Fruit fly (Drosophila melanogaster) whole organism, embryonic: ENCODE results near the gene CG7530.

Experiments used
- Atf-2 ChIP-seq: fragments of 200-800 bp; sonication (Bioruptor generic); optimal IDR thresholded peaks from 2 replicates; lab custom pipeline; 2016; ENCODE audit warnings: missing biosample characterization, missing genetic modification characterization
- CG10274 ChIP-seq: fragments of 200-800 bp; sonication (Bioruptor generic); optimal IDR thresholded peaks from 3 replicates; lab custom pipeline; 2017; ENCODE audit warnings: missing biosample characterization, mild to moderate bottlenecking, missing genetic modification characterization
- CG11560 ChIP-seq: fragments of 200-800 bp; sonication (Bioruptor generic); IDR thresholded peaks from 3 replicates; pipeline ENCODE4 v1.3.6; 2022; ENCODE audit warnings: missing biosample characterization, missing genetic modification characterization
- CG12219 ChIP-seq: fragments of 200-800 bp; sonication (Bioruptor generic); optimal IDR thresholded peaks from 3 replicates; lab custom pipeline; 2018; ENCODE audit warnings: missing biosample characterization, mild to moderate bottlenecking, missing genetic modification characterization
- CG12299 ChIP-seq: fragments of 200-800 bp; sonication (Bioruptor generic); optimal IDR thresholded peaks from 2 replicates; lab custom pipeline; 2018; ENCODE audit warnings: missing biosample characterization, mild to moderate bottlenecking, missing genetic modification characterization
- CG12744 ChIP-seq: fragments of 200-800 bp; sonication (Bioruptor generic); optimal IDR thresholded peaks from 2 replicates; lab custom pipeline; 2016; ENCODE audit warnings: missing biosample characterization, missing genetic modification characterization
- CG16813 ChIP-seq: fragments of 200-800 bp; sonication (Bioruptor generic); IDR thresholded peaks from 3 replicates; pipeline ENCODE4 v1.3.6; 2022; ENCODE audit warnings: missing biosample characterization, missing genetic modification characterization; ENCODE audit not compliant: partially characterized antibody
- CG17359 ChIP-seq: fragments of 200-800 bp; sonication (Bioruptor generic); optimal IDR thresholded peaks from 3 replicates; lab custom pipeline; 2018; ENCODE audit warnings: missing biosample characterization, mild to moderate bottlenecking, missing genetic modification characterization, moderate library complexity
- CG17385 ChIP-seq: fragments of 200-800 bp; sonication (Bioruptor generic); optimal IDR thresholded peaks from 3 replicates; lab custom pipeline; 2018; ENCODE audit warnings: missing biosample characterization, mild to moderate bottlenecking, missing genetic modification characterization
- CG17829 ChIP-seq: fragments of 200-800 bp; optimal IDR thresholded peaks from 2 replicates; lab custom pipeline; 2019; ENCODE audit warnings: missing biosample characterization, mild to moderate bottlenecking, missing genetic modification characterization, moderate library complexity
- CG18599 ChIP-seq: fragments of 200-800 bp; sonication (Bioruptor generic); optimal IDR thresholded peaks from 3 replicates; lab custom pipeline; 2017; ENCODE audit warnings: missing biosample characterization, missing genetic modification characterization, mild to moderate bottlenecking, moderate library complexity, missing genetic modification reagents
- CG3065 ChIP-seq: fragments of 200-800 bp; sonication (Bioruptor generic); optimal IDR thresholded peaks from 2 replicates; lab custom pipeline; 2016; ENCODE audit warnings: missing biosample characterization, missing genetic modification characterization
- CG31224 ChIP-seq: fragments of 200-800 bp; sonication (Bioruptor generic); IDR thresholded peaks from 2 replicates; pipeline ENCODE4 v1.3.6; 2022; ENCODE audit warnings: missing biosample characterization, missing genetic modification characterization
- CG32532 ChIP-seq: fragments of 200-800 bp; sonication (Bioruptor generic); IDR thresholded peaks from 2 replicates; pipeline ENCODE4 v1.3.6; 2022; ENCODE audit warnings: missing biosample characterization, missing genetic modification characterization
- CG3407 ChIP-seq: fragments of 200-800 bp; sonication (Bioruptor generic); optimal IDR thresholded peaks from 2 replicates; lab custom pipeline; 2018; ENCODE audit warnings: missing biosample characterization, mild to moderate bottlenecking, missing genetic modification characterization
- CG34224 ChIP-seq: fragments of 200-800 bp; sonication (Bioruptor generic); IDR thresholded peaks from 3 replicates; pipeline ENCODE4 v1.3.6; 2022; ENCODE audit warnings: missing biosample characterization, missing genetic modification characterization; ENCODE audit not compliant: partially characterized antibody
- CG3726 ChIP-seq: fragments of 200-800 bp; sonication (Bioruptor generic); IDR thresholded peaks from 3 replicates; pipeline ENCODE4, ENCODE4 v1.3.6; 2022; ENCODE audit warnings: missing biosample characterization, missing genetic modification characterization
- CG3995 ChIP-seq: fragments of 200-800 bp; sonication (Bioruptor generic); optimal IDR thresholded peaks from 3 replicates; lab custom pipeline; 2016; ENCODE audit warnings: missing biosample characterization, missing genetic modification characterization
- CG9727 ChIP-seq: fragments of 200-800 bp; sonication (Bioruptor generic); optimal IDR thresholded peaks from 3 replicates; lab custom pipeline; 2017; ENCODE audit warnings: missing biosample characterization, mild to moderate bottlenecking, missing genetic modification characterization
- Dip2 ChIP-seq: fragments of 200-800 bp; sonication (Bioruptor generic); IDR thresholded peaks from 2 replicates; pipeline ENCODE4 v1.3.6; 2022; ENCODE audit warnings: missing biosample characterization, missing genetic modification characterization
- Dip3 ChIP-seq: fragments of 200-800 bp; sonication (Bioruptor generic); optimal IDR thresholded peaks from 3 replicates; lab custom pipeline; 2016; ENCODE audit warnings: missing biosample characterization, missing genetic modification characterization
- Dll ChIP-seq: fragments of 200-800 bp; sonication (Bioruptor generic); IDR thresholded peaks from 4 replicates; pipeline ENCODE4 v1.3.6; 2022; ENCODE audit warnings: missing biosample characterization, missing genetic modification characterization; ENCODE audit not compliant: partially characterized antibody
- Doc3 ChIP-seq: fragments of 200-800 bp; sonication (Bioruptor generic); IDR thresholded peaks from 3 replicates; pipeline ENCODE4 v1.3.6; 2022; ENCODE audit warnings: missing biosample characterization, missing genetic modification characterization; ENCODE audit not compliant: partially characterized antibody
- Dp ChIP-seq: fragments of 200-800 bp; sonication (Bioruptor generic); optimal IDR thresholded peaks from 2 replicates; lab custom pipeline; 2018; ENCODE audit warnings: missing biosample characterization, mild to moderate bottlenecking, missing genetic modification characterization, moderate library complexity
- Drgx ChIP-seq: fragments of 200-800 bp; sonication (Bioruptor generic); IDR thresholded peaks from 2 replicates; pipeline ENCODE4 v1.3.6; 2022; ENCODE audit warnings: missing biosample characterization, missing genetic modification characterization
- Fer2 ChIP-seq: fragments of 200-800 bp; sonication (Bioruptor generic); optimal IDR thresholded peaks from 2 replicates; lab custom pipeline; 2018; ENCODE audit warnings: missing biosample characterization, mild to moderate bottlenecking, missing genetic modification characterization, moderate library complexity
- Gug ChIP-seq: fragments of 200-800 bp; sonication (Bioruptor generic); IDR thresholded peaks from 4 replicates; pipeline ENCODE4 v1.3.6; 2022; ENCODE audit warnings: missing biosample characterization, missing genetic modification characterization
- HmgD ChIP-seq: fragments of 200-800 bp; sonication (Bioruptor generic); optimal IDR thresholded peaks from 3 replicates; lab custom pipeline; 2016; ENCODE audit warnings: missing biosample characterization, missing genetic modification characterization
- Hmx ChIP-seq: fragments of 200-800 bp; sonication (Bioruptor generic); optimal IDR thresholded peaks from 2 replicates; lab custom pipeline; 2016; ENCODE audit warnings: missing biosample characterization, missing genetic modification characterization
- Med ChIP-seq: fragments of 200-800 bp; sonication (Bioruptor generic); peaks from one replicate; lab custom pipeline; 2016; ENCODE audit warnings: missing biosample characterization, missing genetic modification characterization, mild to moderate bottlenecking, inconsistent platforms, moderate library complexity
- Mrtf ChIP-seq: fragments of 200-800 bp; sonication (Bioruptor generic); IDR thresholded peaks from 3 replicates; pipeline ENCODE4 v1.3.6; 2022; ENCODE audit warnings: missing biosample characterization, missing genetic modification characterization
- Vsx1 ChIP-seq: fragments of 200-800 bp; sonication (Bioruptor generic); optimal IDR thresholded peaks from 2 replicates; lab custom pipeline; 2017; ENCODE audit warnings: missing biosample characterization, mild to moderate bottlenecking, missing genetic modification characterization, missing genetic modification reagents
- cas ChIP-seq: fragments of 200-800 bp; sonication (Bioruptor generic); IDR thresholded peaks from 2 replicates; pipeline ENCODE4 v1.3.6; 2022; ENCODE audit warnings: missing biosample characterization, missing genetic modification characterization
- danr ChIP-seq: fragments of 200-800 bp; sonication (Bioruptor generic); IDR thresholded peaks from 2 replicates; pipeline ENCODE4 v1.3.6; 2022; ENCODE audit warnings: missing biosample characterization, missing genetic modification characterization
- dimm ChIP-seq: fragments of 200-800 bp; sonication (Bioruptor generic); IDR thresholded peaks from 2 replicates; pipeline ENCODE4 v1.3.6; 2022; ENCODE audit warnings: missing biosample characterization, missing genetic modification characterization
- eve ChIP-seq, 2 experiments: fragments of >200 bp; optimal IDR thresholded peaks; 2 replicates each; lab custom pipeline; 2017; ENCODE audit warnings: missing biosample characterization in 2 of 2, missing genetic modification characterization in 2 of 2
- fd96Cb ChIP-seq: fragments of 200-800 bp; sonication (Bioruptor generic); optimal IDR thresholded peaks from 2 replicates; lab custom pipeline; 2018; ENCODE audit warnings: missing biosample characterization, mild to moderate bottlenecking, missing genetic modification characterization, moderate library complexity
- gro ChIP-seq: fragments of 200-800 bp; sonication (Bioruptor generic); optimal IDR thresholded peaks from 2 replicates; lab custom pipeline; 2016; ENCODE audit warnings: missing biosample characterization, missing genetic modification characterization
- ham ChIP-seq: fragments of 200-800 bp; sonication (Bioruptor generic); IDR thresholded peaks from 2 replicates; pipeline ENCODE4 v1.3.6; 2022; ENCODE audit warnings: missing biosample characterization, missing genetic modification characterization
- hb ChIP-seq: fragments of 200-800 bp; sonication (Bioruptor generic); IDR thresholded peaks from 3 replicates; pipeline ENCODE4 v1.3.6; 2022; ENCODE audit warnings: missing biosample characterization, missing genetic modification characterization; ENCODE audit not compliant: partially characterized antibody
- ken ChIP-seq: fragments of 200-800 bp; sonication (Bioruptor generic); IDR thresholded peaks from 3 replicates; pipeline ENCODE4 v1.3.6; 2022; ENCODE audit warnings: missing biosample characterization, missing genetic modification characterization
- knrl ChIP-seq: fragments of 200-800 bp; sonication (Bioruptor generic); IDR thresholded peaks from 3 replicates; pipeline ENCODE4 v1.3.6; 2022; ENCODE audit warnings: missing biosample characterization, missing genetic modification characterization; ENCODE audit not compliant: partially characterized antibody
- pb ChIP-seq: fragments of 200-800 bp; sonication (Bioruptor generic); optimal IDR thresholded peaks from 3 replicates; lab custom pipeline; 2016; ENCODE audit warnings: missing biosample characterization, missing genetic modification characterization
- rib ChIP-seq: fragments of 200-800 bp; sonication (Bioruptor generic); IDR thresholded peaks from 2 replicates; pipeline ENCODE4 v1.3.6; 2022; ENCODE audit warnings: missing biosample characterization, missing genetic modification characterization
- seq ChIP-seq: fragments of 200-800 bp; sonication (Bioruptor generic); IDR thresholded peaks from 2 replicates; pipeline ENCODE4 v1.3.6; 2022; ENCODE audit warnings: missing biosample characterization, missing genetic modification characterization
- sima ChIP-seq: fragments of 200-800 bp; sonication (Bioruptor generic); optimal IDR thresholded peaks from 2 replicates; lab custom pipeline; 2016; ENCODE audit warnings: missing biosample characterization, missing genetic modification characterization
- tna ChIP-seq: fragments of 200-800 bp; sonication (Bioruptor generic); IDR thresholded peaks from 2 replicates; pipeline ENCODE4 v1.3.6; 2022; ENCODE audit warnings: missing biosample characterization, missing genetic modification characterization; ENCODE audit not compliant: partially characterized antibody
- trh ChIP-seq: fragments of 200-800 bp; sonication (Bioruptor generic); optimal IDR thresholded peaks from 2 replicates; lab custom pipeline; 2016; ENCODE audit warnings: missing biosample characterization, missing genetic modification characterization
- vfl ChIP-seq: fragments of 200-800 bp; sonication (Bioruptor generic); optimal IDR thresholded peaks from 2 replicates; lab custom pipeline; 2016; ENCODE audit warnings: missing biosample characterization, missing genetic modification characterization

The CG7530 gene

dm6 chr3R:14740658-14741191 is 9.4 kb upstream of the CG7530 start (continued):
- TF ChIP-seq Dip2 (GFP tag; lab: Robert Waterston, UW) = no peak
- 0 out of 3 replicates have a peak, but pooled peaks have one; percentile 67 for TF ChIP-seq CG3726 (GFP tag; lab: Robert Waterston, UW)
- peak; percentile 72 for TF ChIP-seq rib (GFP tag; lab: Robert Waterston, UW)
- no peak for TF ChIP-seq CG17359 (tag; lab: Kevin White, UChicago)
- TF ChIP-seq CG3065 (GFP tag; lab: Kevin White, UChicago) = no peak
- TF ChIP-seq CG18599 (GFP tag; lab: Kevin White, UChicago) = peak; percentile 58
- TF ChIP-seq Atf-2 (GFP tag; lab: Kevin White, UChicago) = peak; percentile 52
- no peak; the same call in 1 of the 3 replicates for TF ChIP-seq CG16813
- peak; percentile 81 for TF ChIP-seq pb
- TF ChIP-seq Dp (GFP tag; lab: Kevin White, UChicago) = no peak
- no peak for TF ChIP-seq Dll
- TF ChIP-seq vfl = peak; percentile 55
- peak; percentile 5 for TF ChIP-seq CG10274 (GFP tag; lab: Kevin White, UChicago)
- no peak for TF ChIP-seq danr (GFP tag; lab: Robert Waterston, UW)
- TF ChIP-seq CG12219 (GFP tag; lab: Kevin White, UChicago) = peak; percentile 20
- no peak for TF ChIP-seq Hmx (GFP tag; lab: Kevin White, UChicago)
- TF ChIP-seq Vsx1 (GFP tag; lab: Kevin White, UChicago) = peak; percentile 27
- TF ChIP-seq seq (GFP tag; lab: Robert Waterston, UW) = peak; percentile 61; the same call in 1 of the 2 replicates
- no peak for TF ChIP-seq Doc3 (GFP tag; lab: Robert Waterston, UW)
- peak; percentile 77 for TF ChIP-seq gro (GFP tag; lab: Kevin White, UChicago)
- TF ChIP-seq CG12299 (tag; lab: Kevin White, UChicago) = no peak
- peak; percentile 46; the same call in 1 of the 3 replicates for TF ChIP-seq Mrtf
- TF ChIP-seq Drgx (GFP tag; lab: Robert Waterston, UW) = peak; percentile 65
- no peak for TF ChIP-seq sima (GFP tag; lab: Kevin White, UChicago)
- TF ChIP-seq CG31224 (GFP tag; lab: Robert Waterston, UW) = peak; percentile 38; the same call in 1 of the 2 replicates
- peak; percentile 62 for TF ChIP-seq CG17829 (tag; lab: Kevin White, UChicago)
- no peak; the same call in 2 of the 3 replicates for TF ChIP-seq knrl (GFP tag; lab: Robert Waterston, UW)
- no peak for TF ChIP-seq CG12744 (GFP tag; lab: Kevin White, UChicago)
- TF ChIP-seq hb (GFP tag; lab: Robert Waterston, UW) = no peak
- TF ChIP-seq Dip3 (GFP tag; lab: Kevin White, UChicago) = peak; percentile 57
- peak; percentile 75; the same call in 3 of the 4 replicates for TF ChIP-seq Gug (GFP tag; lab: Robert Waterston, UW)
- peak; percentile 75 for TF ChIP-seq CG32532 (GFP tag; lab: Robert Waterston, UW)
- TF ChIP-seq ham (GFP tag; lab: Robert Waterston, UW) = no peak
- TF ChIP-seq CG34224 = no peak
- TF ChIP-seq CG3407 = no peak

DNA sequence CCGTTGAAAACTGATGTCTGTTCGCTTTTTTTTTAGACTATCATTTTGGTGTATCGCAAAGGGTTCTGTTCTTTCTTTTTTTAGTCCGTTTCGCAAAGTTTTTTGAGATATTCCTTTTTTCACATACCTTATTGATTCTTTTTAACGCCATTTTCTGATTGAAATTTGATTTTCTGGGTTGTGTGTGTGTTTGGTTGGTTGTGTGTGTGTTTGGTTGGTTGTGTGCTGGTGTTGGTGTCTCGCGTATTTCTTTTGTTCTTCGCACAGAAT is 8.9 kb upstream of the CG7530 start:
- peak in 1 of 2 experiments; percentile 91 for TF ChIP-seq eve (GFP tag; optimal IDR thresholded peaks at IDR 0.05; lab: Kevin White, UChicago)
- TF ChIP-seq fd96Cb = no peak

DNA sequence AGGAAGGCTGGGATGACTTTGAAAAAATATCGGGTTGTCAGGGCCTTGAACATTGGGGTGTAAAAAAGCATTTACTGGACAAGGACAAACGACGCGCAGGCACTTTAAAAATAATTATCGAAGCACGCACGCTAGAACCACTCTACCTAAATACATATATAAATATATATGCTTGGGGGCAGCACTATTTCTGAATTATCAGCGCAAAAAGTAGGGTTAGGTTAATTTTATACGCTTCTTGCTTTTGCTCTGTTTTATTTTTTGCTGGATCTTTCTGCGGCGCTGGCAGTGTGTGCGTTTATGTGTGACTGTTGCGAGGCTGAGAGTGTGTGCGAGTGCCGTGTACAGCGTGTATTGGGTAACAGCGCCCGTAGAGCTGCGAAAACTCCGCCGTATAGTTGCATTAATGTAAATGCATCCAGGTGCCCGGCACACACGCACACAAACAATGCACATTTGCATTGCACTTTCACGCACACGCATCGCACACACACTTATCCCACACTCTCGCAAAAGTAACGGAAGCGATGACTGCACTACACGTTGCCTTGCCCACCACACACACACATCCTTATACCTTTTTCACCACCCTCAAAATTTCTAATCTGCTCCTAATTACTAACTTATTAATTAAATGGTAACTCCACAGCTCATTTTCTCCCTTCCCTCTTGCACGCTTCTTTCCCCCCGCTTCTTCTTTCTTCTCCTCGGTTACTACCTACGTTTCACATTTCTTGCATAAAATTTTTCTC is 8.4 kb upstream of the CG7530 start:
- no peak for TF ChIP-seq cas (GFP tag; lab: Robert Waterston, UW)
- TF ChIP-seq Fer2 (tag; lab: Kevin White, UChicago) = no peak
- peak; percentile 16 for TF ChIP-seq HmgD
- no peak for TF ChIP-seq CG3995
- TF ChIP-seq CG11560 = no peak
- peak; percentile 67 for TF ChIP-seq CG17385 (GFP tag; lab: Kevin White, UChicago)
- peak; percentile 76 for TF ChIP-seq Med
- peak; percentile 19 for TF ChIP-seq CG9727 (GFP tag; lab: Kevin White, UChicago)
- TF ChIP-seq ken (GFP tag; lab: Robert Waterston, UW) = no peak
- TF ChIP-seq tna (GFP tag; lab: Robert Waterston, UW) = 0 out of 2 replicates have a peak, but pooled peaks have one; percentile 28
- no peak for TF ChIP-seq dimm (GFP tag; lab: Robert Waterston, UW)
- TF ChIP-seq trh = no peak
- TF ChIP-seq danr (GFP tag; lab: Robert Waterston, UW) = no peak
